Fruit fly (Drosophila melanogaster) whole organism, embryonic: Measurements from ENCODE around the gene CG15767.

ENCODE experiments used
- Atf6 ChIP-seq: fragments of 200-800 bp; sonication (Bioruptor generic); IDR thresholded peaks from 2 replicates; pipeline ENCODE4 v1.3.6; 2022; ENCODE audit warnings: missing biosample characterization, missing genetic modification characterization
- CG11695 ChIP-seq: fragments of 200-800 bp; sonication (Bioruptor generic); IDR thresholded peaks from 3 replicates; pipeline ENCODE4 v1.3.6; 2022; ENCODE audit warnings: missing biosample characterization, missing genetic modification characterization
- CG12769 ChIP-seq: fragments of 200-800 bp; sonication (Bioruptor generic); optimal IDR thresholded peaks from 2 replicates; lab custom pipeline; 2019; ENCODE audit warnings: missing biosample characterization, mild to moderate bottlenecking, missing genetic modification characterization, moderate library complexity
- CG13624 ChIP-seq: fragments of 200-800 bp; sonication (Bioruptor generic); optimal IDR thresholded peaks from 2 replicates; lab custom pipeline; 2016; ENCODE audit warnings: missing biosample characterization, missing genetic modification characterization
- CG14050 ChIP-seq: fragments of 200-800 bp; sonication (Bioruptor generic); IDR thresholded peaks from 3 replicates; pipeline ENCODE4 v1.3.6; 2022; ENCODE audit warnings: missing biosample characterization, missing genetic modification characterization
- CG14710 ChIP-seq: fragments of 200-800 bp; sonication (Bioruptor generic); optimal IDR thresholded peaks from 3 replicates; lab custom pipeline; 2019; ENCODE audit warnings: missing biosample characterization, mild to moderate bottlenecking, missing genetic modification characterization, moderate library complexity
- CG15269 ChIP-seq: fragments of 200-800 bp; sonication (Bioruptor generic); optimal IDR thresholded peaks from 2 replicates; lab custom pipeline; 2018; ENCODE audit warnings: missing biosample characterization, mild to moderate bottlenecking, missing genetic modification characterization, moderate library complexity
- CG15514 ChIP-seq: fragments of 200-800 bp; sonication (Bioruptor generic); optimal IDR thresholded peaks from 3 replicates; lab custom pipeline; 2017; ENCODE audit warnings: missing biosample characterization, missing genetic modification characterization, mild to moderate bottlenecking, moderate library complexity, missing genetic modification reagents
- CG17829 ChIP-seq: fragments of 200-800 bp; optimal IDR thresholded peaks from 2 replicates; lab custom pipeline; 2019; ENCODE audit warnings: missing biosample characterization, mild to moderate bottlenecking, missing genetic modification characterization, moderate library complexity
- CG30020 ChIP-seq: fragments of 200-800 bp; optimal IDR thresholded peaks from 2 replicates; lab custom pipeline; 2019; ENCODE audit warnings: missing biosample characterization, mild to moderate bottlenecking, missing genetic modification characterization, moderate library complexity
- CG3995 ChIP-seq: fragments of 200-800 bp; sonication (Bioruptor generic); optimal IDR thresholded peaks from 3 replicates; lab custom pipeline; 2016; ENCODE audit warnings: missing biosample characterization, missing genetic modification characterization
- CG42726 ChIP-seq: fragments of 200-800 bp; sonication (Bioruptor generic); IDR thresholded peaks from 2 replicates; pipeline ENCODE4 v1.3.6; 2022; ENCODE audit warnings: missing biosample characterization, missing genetic modification characterization; ENCODE audit not compliant: partially characterized antibody
- CG4282 ChIP-seq: fragments of 200-800 bp; sonication (Bioruptor generic); optimal IDR thresholded peaks from 2 replicates; lab custom pipeline; 2016; ENCODE audit warnings: missing biosample characterization, missing genetic modification characterization
- CG4404 ChIP-seq: fragments of 200-800 bp; sonication (Bioruptor generic); IDR thresholded peaks from 2 replicates; pipeline ENCODE4 v1.3.6; 2022; ENCODE audit warnings: missing biosample characterization, missing genetic modification characterization
- CG4617 ChIP-seq: fragments of 200-800 bp; sonication (Bioruptor generic); optimal IDR thresholded peaks from 3 replicates; lab custom pipeline; 2016; ENCODE audit warnings: missing biosample characterization, missing genetic modification characterization, borderline replicate concordance
- CG6765 ChIP-seq: fragments of 200-800 bp; sonication (Bioruptor generic); optimal IDR thresholded peaks from 3 replicates; lab custom pipeline; 2017; ENCODE audit warnings: missing biosample characterization, mild to moderate bottlenecking, missing genetic modification characterization
- CG9727 ChIP-seq: fragments of 200-800 bp; sonication (Bioruptor generic); optimal IDR thresholded peaks from 3 replicates; lab custom pipeline; 2017; ENCODE audit warnings: missing biosample characterization, mild to moderate bottlenecking, missing genetic modification characterization
- CkIIα-i1 ChIP-seq: fragments of 200-800 bp; sonication (Bioruptor generic); IDR thresholded peaks from 2 replicates; pipeline ENCODE4 v1.3.6; 2022; ENCODE audit warnings: missing biosample characterization, missing genetic modification characterization
- D ChIP-seq, 2 experiments: fragments of 200-800 bp in 1 of 2; fragments of >200 bp in 1 of 2; sonication (Bioruptor generic) in 1 of 2; optimal IDR thresholded peaks; 2 replicates in 1 of 2; 3 replicates in 1 of 2; lab custom pipeline; 2017; ENCODE audit warnings: mild to moderate bottlenecking in 1 of 2, missing biosample characterization in 1 of 2, missing genetic modification characterization in 1 of 2, missing genetic modification reagents in 1 of 2
- Dbx ChIP-seq: fragments of 200-800 bp; sonication (Bioruptor generic); IDR thresholded peaks from 3 replicates; pipeline ENCODE4 v1.3.6; 2022; ENCODE audit warnings: missing biosample characterization, missing genetic modification characterization
- Deaf1 ChIP-seq: fragments of 200-800 bp; optimal IDR thresholded peaks from 3 replicates; lab custom pipeline; 2019; ENCODE audit warnings: missing biosample characterization, mild to moderate bottlenecking, missing genetic modification characterization, moderate library complexity
- Elba2 ChIP-seq: fragments of 200-800 bp; sonication (Bioruptor generic); optimal IDR thresholded peaks from 3 replicates; lab custom pipeline; 2016; ENCODE audit warnings: missing biosample characterization, missing genetic modification characterization
- Fer3 ChIP-seq: fragments of 200-800 bp; sonication (Bioruptor generic); optimal IDR thresholded peaks from 2 replicates; lab custom pipeline; 2018; ENCODE audit warnings: missing biosample characterization, mild to moderate bottlenecking, missing genetic modification characterization, moderate library complexity
- Hey ChIP-seq: fragments of 200-800 bp; sonication (Bioruptor generic); optimal IDR thresholded peaks from 3 replicates; lab custom pipeline; 2018; ENCODE audit warnings: missing biosample characterization, mild to moderate bottlenecking, missing genetic modification characterization
- Hsf ChIP-seq: fragments of 200-800 bp; sonication (Bioruptor generic); optimal IDR thresholded peaks from 3 replicates; lab custom pipeline; 2016; ENCODE audit warnings: missing biosample characterization, missing genetic modification characterization
- Lpt ChIP-seq: fragments of >200 bp; optimal IDR thresholded peaks from 2 replicates; lab custom pipeline; 2018; ENCODE audit warnings: missing biosample characterization, missing genetic modification characterization
- MBD-R2 ChIP-seq: fragments of 200-800 bp; sonication (Bioruptor generic); IDR thresholded peaks from 2 replicates; pipeline ENCODE4 v1.3.6; 2022; ENCODE audit warnings: missing biosample characterization, missing genetic modification characterization
- Med ChIP-seq: fragments of 200-800 bp; sonication (Bioruptor generic); peaks from one replicate; lab custom pipeline; 2016; ENCODE audit warnings: missing biosample characterization, missing genetic modification characterization, mild to moderate bottlenecking, inconsistent platforms, moderate library complexity
- Nf-YC ChIP-seq: fragments of 200-800 bp; optimal IDR thresholded peaks from 3 replicates; lab custom pipeline; 2019; ENCODE audit warnings: missing biosample characterization, mild to moderate bottlenecking, missing genetic modification characterization, moderate library complexity
- Opbp ChIP-seq: fragments of 200-800 bp; sonication (Bioruptor generic); IDR thresholded peaks from 3 replicates; pipeline ENCODE4 v1.3.6; 2022; ENCODE audit warnings: missing biosample characterization, missing genetic modification characterization; ENCODE audit not compliant: partially characterized antibody
- Optix ChIP-seq: fragments of 200-800 bp; sonication (Bioruptor generic); IDR thresholded peaks from 3 replicates; pipeline ENCODE4 v1.3.6; 2022; ENCODE audit warnings: missing biosample characterization, missing genetic modification characterization
- Six4 ChIP-seq: fragments of 200-800 bp; sonication (Bioruptor generic); optimal IDR thresholded peaks from 2 replicates; lab custom pipeline; 2016; ENCODE audit warnings: missing biosample characterization, missing genetic modification characterization
- Sox100B ChIP-seq: fragments of 200-800 bp; sonication (Bioruptor generic); optimal IDR thresholded peaks from 3 replicates; lab custom pipeline; 2018; ENCODE audit warnings: missing biosample characterization, mild to moderate bottlenecking, missing genetic modification characterization
- chif ChIP-seq, 2 experiments: fragments of 200-800 bp; sonication (Bioruptor generic); optimal IDR thresholded peaks; 3 replicates each; lab custom pipeline; 2016; ENCODE audit warnings: missing biosample characterization in 2 of 2, missing genetic modification characterization in 2 of 2
- ci ChIP-seq: fragments of 200-800 bp; sonication (Bioruptor generic); IDR thresholded peaks from 3 replicates; pipeline ENCODE4 v1.3.6; 2022; ENCODE audit warnings: missing biosample characterization, missing genetic modification characterization
- dmrt11E ChIP-seq: fragments of 200-800 bp; sonication (Bioruptor generic); optimal IDR thresholded peaks from 3 replicates; lab custom pipeline; 2018; ENCODE audit warnings: missing biosample characterization, mild to moderate bottlenecking, missing genetic modification characterization, moderate library complexity
- dpn ChIP-seq, 2 experiments: fragments of 200-800 bp; sonication (Bioruptor generic); optimal IDR thresholded peaks; 3 replicates each; lab custom pipeline; 2016; ENCODE audit warnings: missing biosample characterization in 2 of 2, missing genetic modification characterization in 2 of 2
- exex ChIP-seq: fragments of 200-800 bp; sonication (Bioruptor generic); optimal IDR thresholded peaks from 4 replicates; lab custom pipeline; 2018; ENCODE audit warnings: missing biosample characterization, mild to moderate bottlenecking, missing genetic modification characterization, moderate library complexity
- gsb-n ChIP-seq: fragments of 200-800 bp; sonication (Bioruptor generic); optimal IDR thresholded peaks from 3 replicates; lab custom pipeline; 2018; ENCODE audit warnings: missing biosample characterization, mild to moderate bottlenecking, missing genetic modification characterization
- h ChIP-seq: fragments of >200 bp; optimal IDR thresholded peaks from 2 replicates; lab custom pipeline; 2017
- jing ChIP-seq: fragments of 200-800 bp; sonication (Bioruptor generic); optimal IDR thresholded peaks from 2 replicates; lab custom pipeline; 2018; ENCODE audit warnings: missing biosample characterization, mild to moderate bottlenecking, missing genetic modification characterization
- prd ChIP-seq, 3 experiments: fragments of >200 bp in 2 of 3; fragments of 200-800 bp in 1 of 3; sonication (Bioruptor generic) in 1 of 3; optimal IDR thresholded peaks in 2 of 3; IDR thresholded peaks in 1 of 3; 2 replicates in 2 of 3; 3 replicates in 1 of 3; pipeline versions ENCODE4 v1.3.6 to Lab custom; 2017 to 2022; ENCODE audit warnings: missing biosample characterization in 1 of 3, missing genetic modification characterization in 1 of 3
- pum ChIP-seq: fragments of 200-800 bp; sonication (Bioruptor generic); optimal IDR thresholded peaks from 2 replicates; lab custom pipeline; 2016; ENCODE audit warnings: missing biosample characterization, missing genetic modification characterization
- shn ChIP-seq: fragments of 200-800 bp; sonication (Bioruptor generic); optimal IDR thresholded peaks from 3 replicates; lab custom pipeline; 2016; ENCODE audit warnings: missing biosample characterization, missing genetic modification characterization
- sisA ChIP-seq: fragments of 200-800 bp; sonication (Bioruptor generic); IDR thresholded peaks from 2 replicates; pipeline ENCODE4 v1.3.6; 2022; ENCODE audit warnings: missing biosample characterization, missing genetic modification characterization
- sug ChIP-seq: fragments of 200-800 bp; optimal IDR thresholded peaks from 2 replicates; lab custom pipeline; 2019; ENCODE audit warnings: missing biosample characterization, mild to moderate bottlenecking, missing genetic modification characterization, moderate library complexity
- zfh1 ChIP-seq: fragments of 200-800 bp; sonication (Bioruptor generic); IDR thresholded peaks from 3 replicates; pipeline ENCODE4 v1.3.6; 2022; ENCODE audit warnings: missing biosample characterization, missing genetic modification characterization

CG15767 gene

dm6 chrX:5746864-5747861 is 42.1 kb upstream of the CG15767 start, which contains the start of the genes IntS6 and Rtel1 (continued):
- TF ChIP-seq CG12769 (tag; lab: Kevin White, UChicago) (peak; percentile 96), Sox100B (GFP tag; lab: Kevin White, UChicago) (peak; percentile 82), Deaf1 (tag; lab: Kevin White, UChicago) (peak; percentile 96), CG11695 (GFP tag; lab: Robert Waterston, UW) (peak; percentile 90), Elba2 (GFP tag; lab: Kevin White, UChicago) (peak; percentile 39), dmrt11E (tag; lab: Kevin White, UChicago) (peak; percentile 81), CG17829 (tag; lab: Kevin White, UChicago) (peak; percentile 85), jing (GFP tag; lab: Kevin White, UChicago) (peak; percentile 78), sisA (GFP tag; lab: Robert Waterston, UW) (peak; percentile 93), CG4617 (peak; percentile 74), Optix (GFP tag; lab: Robert Waterston, UW) (peak; percentile 81), CG6765 (peak; percentile 67), CG15514 (GFP tag; lab: Kevin White, UChicago) (peak; percentile 76), Six4 (GFP tag; lab: Kevin White, UChicago) (peak; percentile 80), Fer3 (tag; lab: Kevin White, UChicago) (peak; percentile 91), sug (tag; lab: Kevin White, UChicago) (peak; percentile 91), Med (GFP tag; lab: Kevin White, UChicago) (peak; percentile 98), MBD-R2 (GFP tag; lab: Robert Waterston, UW) (peak; percentile 79), exex (tag; lab: Kevin White, UChicago) (peak; percentile 73), h (lab: Kevin White, UChicago) (no peak), zfh1 (peak; percentile 82), Nf-YC (peak; percentile 79), prd (optimal IDR thresholded peaks at IDR 0.05; lab: Kevin White, UChicago) (no peak), prd (GFP tag; IDR thresholded peaks at IDR 0.05; lab: Robert Waterston, UW) (peak; percentile 92), CG14710 (tag; lab: Kevin White, UChicago) (peak; percentile 85), gsb-n (tag; lab: Kevin White, UChicago) (peak; percentile 76), CG13624 (GFP tag; lab: Kevin White, UChicago) (peak; percentile 89), Lpt (GFP tag; lab: Kevin White, UChicago) (no peak), CG9727 (GFP tag; lab: Kevin White, UChicago) (peak; percentile 84), Atf6 (GFP tag; lab: Robert Waterston, UW) (peak; percentile 89), Opbp (GFP tag; lab: Robert Waterston, UW) (0 out of 3 replicates have a peak, but pooled peaks have one; percentile 32), CG15269 (tag; lab: Kevin White, UChicago) (peak; percentile 93), ci (GFP tag; lab: Robert Waterston, UW) (peak; percentile 88), CG3995 (GFP tag; lab: Kevin White, UChicago) (peak; percentile 94), chif (GFP tag; optimal IDR thresholded peaks at IDR 0.05; lab: Kevin White, UChicago) (peak; percentile 87 to 93), D (optimal IDR thresholded peaks at IDR 0.05; lab: Kevin White, UChicago) (peak; percentile 12), D (GFP tag; optimal IDR thresholded peaks at IDR 0.05; lab: Kevin White, UChicago) (peak; percentile 79), CkIIα-i1 (GFP tag; lab: Robert Waterston, UW) (no peak; the same call in 1 of the 2 replicates), CG4282 (peak; percentile 69), Dbx (GFP tag; lab: Robert Waterston, UW) (peak; percentile 84), CG14050 (GFP tag; lab: Robert Waterston, UW) (peak; percentile 81), CG42726 (GFP tag; lab: Robert Waterston, UW) (peak; percentile 63; the same call in 1 of the 2 replicates), dpn (GFP tag; optimal IDR thresholded peaks at IDR 0.05; lab: Kevin White, UChicago) (peak; percentile 91 to 92), Hey (peak; percentile 67), Hsf (GFP tag; lab: Kevin White, UChicago) (peak; percentile 93), CG30020 (tag; lab: Kevin White, UChicago) (peak; percentile 70), CG4404 (GFP tag; lab: Robert Waterston, UW) (peak; percentile 85), pum (GFP tag; lab: Kevin White, UChicago) (peak; percentile 93), shn (GFP tag; lab: Kevin White, UChicago) (peak; percentile 92)
